Worm (Caenorhabditis elegans): Measurements from ENCODE around the gene grl-12.

grl-12 gene

ce11 chrV:8662056-8663006 is 25.5 kb upstream of the grl-12 start (continued):
- TF ChIP-seq aly-2 (tag; optimal IDR thresholded peaks at IDR 0.05) (no peak), sup-37 (GFP tag; optimal IDR thresholded peaks at IDR 0.05) (no peak), ama-1 (optimal IDR thresholded peaks at IDR 0.05) (no peak), lsy-2 (tag; optimal IDR thresholded peaks at IDR 0.05) (peak; percentile 22 to 39), C16A3.4 (tag; optimal IDR thresholded peaks at IDR 0.05) (peak; percentile 34), ets-5 (GFP tag; IDR thresholded peaks at IDR 0.05) (no peak)

ce11 chrV:8661241-8661954 is 24.6 kb upstream of the grl-12 start:
- no peak for TF ChIP-seq ceh-63 (GFP tag; optimal IDR thresholded peaks at IDR 0.05)
- no peak for TF ChIP-seq nhr-76 (tag; optimal IDR thresholded peaks at IDR 0.05)
- no peak for TF ChIP-seq ceh-90 (tag; optimal IDR thresholded peaks at IDR 0.05)
- TF ChIP-seq nhr-77 (tag; optimal IDR thresholded peaks at IDR 0.05) = no peak
- TF ChIP-seq sptf-1 (tag; optimal IDR thresholded peaks at IDR 0.05) = no peak
- no peak for TF ChIP-seq fkh-8 (tag; optimal IDR thresholded peaks at IDR 0.05)
- no peak for TF ChIP-seq vab-15 (tag; optimal IDR thresholded peaks at IDR 0.05)
- no peak for TF ChIP-seq snpc-4 (tag; optimal IDR thresholded peaks at IDR 0.05)
- TF ChIP-seq lir-3 (tag; optimal IDR thresholded peaks at IDR 0.05; ENCODE audit: poor library complexity) = no peak
- TF ChIP-seq aha-1 (tag; optimal IDR thresholded peaks at IDR 0.05) = no peak
- TF ChIP-seq mab-9 (GFP tag; IDR thresholded peaks at IDR 0.05) = no peak
- no peak for TF ChIP-seq mef-2 (tag; optimal IDR thresholded peaks at IDR 0.05)
- TF ChIP-seq C16A3.4 (tag; optimal IDR thresholded peaks at IDR 0.05) = no peak
- TF ChIP-seq isw-1 (GFP tag; IDR thresholded peaks at IDR 0.05) = no peak
- TF ChIP-seq ceh-82 (tag; optimal IDR thresholded peaks at IDR 0.05) = no peak
- peak; percentile 88 for TF ChIP-seq nhr-85 (tag)
- no peak for TF ChIP-seq ets-5 (GFP tag; IDR thresholded peaks at IDR 0.05)
- TF ChIP-seq efl-1 (optimal IDR thresholded peaks at IDR 0.05) = no peak
- TF ChIP-seq efl-1 (GFP tag; optimal IDR thresholded peaks at IDR 0.05 in 1 of 2) = peak in 1 of 2 experiments; percentile 89
- TF ChIP-seq egl-13 (tag; optimal IDR thresholded peaks at IDR 0.05) = no peak
- TF ChIP-seq blmp-1 (tag; optimal IDR thresholded peaks at IDR 0.05) = peak; percentile 93
- TF ChIP-seq swsn-7 (tag; optimal IDR thresholded peaks at IDR 0.05) = no peak
- no peak for TF ChIP-seq nhr-12 (tag; optimal IDR thresholded peaks at IDR 0.05)
- TF ChIP-seq dsc-1 (tag; optimal IDR thresholded peaks at IDR 0.05) = no peak
- TF ChIP-seq lin-13 (GFP tag; optimal IDR thresholded peaks at IDR 0.05) = no peak
- TF ChIP-seq tlp-1 (tag; optimal IDR thresholded peaks at IDR 0.05) = no peak
- TF ChIP-seq efl-3 (GFP tag; optimal IDR thresholded peaks at IDR 0.05) = no peak
- no peak for TF ChIP-seq lin-39 (tag; optimal IDR thresholded peaks at IDR 0.05)
- no peak for TF ChIP-seq lin-15B (tag; optimal IDR thresholded peaks at IDR 0.05)
- TF ChIP-seq unc-98 (GFP tag; IDR thresholded peaks at IDR 0.05) = no peak
- TF ChIP-seq lin-35 (GFP tag; optimal IDR thresholded peaks at IDR 0.05) = no peak
- TF ChIP-seq egl-27 (tag; optimal IDR thresholded peaks at IDR 0.05) = no peak
- 0 out of 2 replicates have a peak, but pooled peaks have one; percentile 14 for TF ChIP-seq nhr-19 (GFP tag; conservative IDR thresholded peaks at IDR 0.05)
- TF ChIP-seq nhr-90 (tag; optimal IDR thresholded peaks at IDR 0.05; ENCODE audit: poor library complexity) = peak; percentile 28
- peak in 1 of 2 experiments; percentile 17 for TF ChIP-seq lsy-2 (tag; optimal IDR thresholded peaks at IDR 0.05)
- TF ChIP-seq ceh-8 (GFP tag; optimal IDR thresholded peaks at IDR 0.05) = no peak
- TF ChIP-seq mdl-1 (tag; optimal IDR thresholded peaks at IDR 0.05) = peak in 1 of 2 experiments; percentile 21
- TF ChIP-seq snu-23 (GFP tag; optimal IDR thresholded peaks at IDR 0.05) = peak; percentile 54
- TF ChIP-seq ztf-4 (tag; optimal IDR thresholded peaks at IDR 0.05) = no peak
- no peak for TF ChIP-seq unc-86 (tag; optimal IDR thresholded peaks at IDR 0.05)
- TF ChIP-seq pqm-1 (tag; optimal IDR thresholded peaks at IDR 0.05) = peak; percentile 52
- no peak for TF ChIP-seq pag-3 (tag; optimal IDR thresholded peaks at IDR 0.05; ENCODE audit: borderline replicate concordance, insufficient read depth)
- peak; percentile 22 for TF ChIP-seq rnt-1 (tag; optimal IDR thresholded peaks at IDR 0.05)
- no peak for TF ChIP-seq tbx-2 (tag; optimal IDR thresholded peaks at IDR 0.05)
- TF ChIP-seq nhr-237 (tag; optimal IDR thresholded peaks at IDR 0.05) = no peak
- peak; percentile 19 for TF ChIP-seq mep-1 (tag; optimal IDR thresholded peaks at IDR 0.05)
